Fruit fly (Drosophila melanogaster): ENCODE results near the gene mtsh.

DNA sequence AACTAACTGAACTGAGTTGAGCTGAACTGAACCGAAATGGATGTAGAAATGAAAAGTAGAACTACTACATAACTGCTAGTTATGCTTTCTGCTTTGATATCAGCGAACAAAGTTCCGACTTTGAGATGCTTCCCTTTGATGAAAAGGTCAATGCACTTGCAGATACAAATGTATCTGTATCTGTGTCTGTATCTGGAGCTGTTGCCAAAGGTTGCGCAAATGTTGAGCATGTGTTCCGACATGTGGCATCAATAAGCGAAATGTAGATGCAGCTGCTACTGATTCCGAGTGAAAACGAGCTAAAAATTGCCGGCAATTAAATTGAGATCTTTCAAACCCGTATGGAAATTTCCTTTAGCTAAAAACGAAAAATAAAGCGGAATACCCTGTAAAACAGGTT, 33.1 kb downstream of the mtsh start:
- TF ChIP-seq Hr4 (GFP tag; optimal IDR thresholded peaks at IDR 0.05) = no peak
- no peak for TF ChIP-seq CG10631 (GFP tag; optimal IDR thresholded peaks at IDR 0.05)
- no peak for TF ChIP-seq eg (GFP tag; IDR thresholded peaks at IDR 0.05)
